Worm (Caenorhabditis elegans) whole organism, late embryonic: ENCODE results near the gene Y39D8A.1.
A peak's percentile ranks its signal among the peaks of the same experiment; 100 is the strongest.

ENCODE experiments used
- F13H6.1 ChIP-seq: sonication (generic microtip); optimal IDR thresholded peaks from 2 replicates; lab custom pipeline; 2016; ENCODE audit warnings: missing genetic modification characterization, missing compliant biosample characterization
- Y22D7AL.16 ChIP-seq: sonication (generic microtip); optimal IDR thresholded peaks from 2 replicates; lab custom pipeline; 2016; ENCODE audit warnings: missing genetic modification characterization, missing compliant biosample characterization
- ceh-2 ChIP-seq: sonication (generic microtip); optimal IDR thresholded peaks from 2 replicates; lab custom pipeline; 2016; ENCODE audit warnings: missing genotype, missing genetic modification characterization, missing compliant biosample characterization
- ceh-22 ChIP-seq: sonication (generic microtip); optimal IDR thresholded peaks from 2 replicates; lab custom pipeline; 2017; ENCODE audit warnings: missing biosample characterization, missing genetic modification characterization
- ceh-30 ChIP-seq: fragments of 150-350 bp; optimal IDR thresholded peaks from 2 replicates; lab custom pipeline; 2014; ENCODE audit warnings: missing biosample characterization, missing genetic modification characterization
- ceh-31 ChIP-seq: sonication (generic microtip); optimal IDR thresholded peaks from 2 replicates; lab custom pipeline; 2016; ENCODE audit warnings: missing genetic modification characterization, missing compliant biosample characterization
- ceh-34 ChIP-seq: sonication (generic microtip); optimal IDR thresholded peaks from 2 replicates; lab custom pipeline; 2016; ENCODE audit warnings: mild to moderate bottlenecking, missing genetic modification characterization, missing compliant biosample characterization
- ceh-45 ChIP-seq: fragments of 200-800 bp; sonication (Bioruptor generic); IDR thresholded peaks from 2 replicates; pipeline ENCODE4 v1.3.6; 2022; ENCODE audit warnings: missing genetic modification reagents, missing genetic modification characterization, missing compliant biosample characterization
- ceh-48 ChIP-seq: sonication (generic microtip); optimal IDR thresholded peaks from 2 replicates; lab custom pipeline; 2016; ENCODE audit warnings: missing genetic modification characterization, inconsistent platforms, missing compliant biosample characterization
- ceh-6 ChIP-seq: fragments of 200-800 bp; sonication (Bioruptor generic); optimal IDR thresholded peaks from 2 replicates; lab custom pipeline; 2018; ENCODE audit warnings: mild to moderate bottlenecking, missing genetic modification characterization, missing compliant biosample characterization
- che-1 ChIP-seq: sonication (generic microtip); optimal IDR thresholded peaks from 2 replicates; lab custom pipeline; 2016; ENCODE audit warnings: mild to moderate bottlenecking, missing genetic modification characterization, missing compliant biosample characterization
- elt-2 ChIP-seq: sonication (generic microtip); optimal IDR thresholded peaks from 2 replicates; lab custom pipeline; 2016; ENCODE audit warnings: missing genetic modification reagents, missing genetic modification characterization, missing compliant biosample characterization
- ets-4 ChIP-seq: sonication (generic microtip); optimal IDR thresholded peaks from 2 replicates; lab custom pipeline; 2016; ENCODE audit warnings: missing genetic modification characterization, missing compliant biosample characterization
- fax-1 ChIP-seq: sonication (generic microtip); optimal IDR thresholded peaks from 2 replicates; lab custom pipeline; 2016; ENCODE audit warnings: missing genotype, missing genetic modification characterization, missing compliant biosample characterization
- fkh-10 ChIP-seq: fragments of 150-350 bp; optimal IDR thresholded peaks from 2 replicates; lab custom pipeline; 2014; ENCODE audit warnings: missing biosample characterization, missing genetic modification reagents, missing genetic modification characterization
- fkh-6 ChIP-seq: sonication (generic microtip); optimal IDR thresholded peaks from 2 replicates; lab custom pipeline; 2016; ENCODE audit warnings: missing genetic modification characterization, missing compliant biosample characterization
- hlh-13 ChIP-seq: fragments of 200-800 bp; sonication (Bioruptor generic); optimal IDR thresholded peaks from 2 replicates; lab custom pipeline; 2018; ENCODE audit warnings: mild to moderate bottlenecking, missing genetic modification characterization, missing compliant biosample characterization
- lim-6 ChIP-seq: sonication (generic microtip); optimal IDR thresholded peaks from 2 replicates; lab custom pipeline; 2016; ENCODE audit warnings: missing genetic modification characterization, missing compliant biosample characterization
- madf-2 ChIP-seq: sonication (generic microtip); optimal IDR thresholded peaks from 2 replicates; lab custom pipeline; 2017; ENCODE audit warnings: missing genetic modification characterization, missing compliant biosample characterization
- nfya-1 ChIP-seq: sonication (generic microtip); optimal IDR thresholded peaks from 2 replicates; lab custom pipeline; 2017; ENCODE audit warnings: missing genetic modification characterization, mild to moderate bottlenecking, missing compliant biosample characterization, antibody characterized with exemption, moderate library complexity
- nhr-11 ChIP-seq: fragments of 150-350 bp; optimal IDR thresholded peaks from 2 replicates; lab custom pipeline; 2014; ENCODE audit warnings: missing biosample characterization, missing genetic modification characterization
- nhr-232 ChIP-seq: sonication (generic microtip); optimal IDR thresholded peaks from 2 replicates; lab custom pipeline; 2016; ENCODE audit warnings: missing genetic modification characterization, missing compliant biosample characterization
- pag-3 ChIP-seq: sonication (generic microtip); optimal IDR thresholded peaks from 2 replicates; lab custom pipeline; 2016; ENCODE audit warnings: missing compliant biosample characterization, missing genetic modification characterization, borderline replicate concordance
- pat-9 ChIP-seq: fragments of 200-800 bp; sonication (Bioruptor generic); optimal IDR thresholded peaks from 2 replicates; lab custom pipeline; 2018; ENCODE audit warnings: mild to moderate bottlenecking, missing genetic modification characterization, moderate library complexity, missing compliant biosample characterization
- pax-1 ChIP-seq: fragments of 150-350 bp; optimal IDR thresholded peaks from 2 replicates; lab custom pipeline; 2014; ENCODE audit warnings: missing biosample characterization, missing genetic modification characterization
- pqm-1 ChIP-seq: sonication (generic microtip); optimal IDR thresholded peaks from 2 replicates; lab custom pipeline; 2016; ENCODE audit warnings: missing genetic modification characterization, missing compliant biosample characterization
- pros-1 ChIP-seq: fragments of 150-350 bp; optimal IDR thresholded peaks from 2 replicates; lab custom pipeline; 2014; ENCODE audit warnings: missing biosample characterization, missing genetic modification reagents, missing genetic modification characterization
- rnt-1 ChIP-seq: sonication (generic microtip); optimal IDR thresholded peaks from 2 replicates; lab custom pipeline; 2016; ENCODE audit warnings: missing genetic modification characterization, missing compliant biosample characterization
- syd-9 ChIP-seq: sonication (generic microtip); optimal IDR thresholded peaks from 2 replicates; lab custom pipeline; 2016; ENCODE audit warnings: mild to moderate bottlenecking, missing genetic modification characterization, moderate library complexity, missing compliant biosample characterization
- tbx-2 ChIP-seq: sonication (generic microtip); optimal IDR thresholded peaks from 2 replicates; lab custom pipeline; 2016; ENCODE audit warnings: missing genetic modification characterization, missing compliant biosample characterization
- ttx-3 ChIP-seq: sonication (generic microtip); optimal IDR thresholded peaks from 2 replicates; lab custom pipeline; 2016; ENCODE audit warnings: missing genetic modification reagents, missing genetic modification characterization, missing compliant biosample characterization
- unc-42 ChIP-seq: sonication (generic microtip); optimal IDR thresholded peaks from 2 replicates; lab custom pipeline; 2016; ENCODE audit warnings: missing genotype, missing genetic modification characterization, missing compliant biosample characterization

The Y39D8A.1 gene

DNA sequence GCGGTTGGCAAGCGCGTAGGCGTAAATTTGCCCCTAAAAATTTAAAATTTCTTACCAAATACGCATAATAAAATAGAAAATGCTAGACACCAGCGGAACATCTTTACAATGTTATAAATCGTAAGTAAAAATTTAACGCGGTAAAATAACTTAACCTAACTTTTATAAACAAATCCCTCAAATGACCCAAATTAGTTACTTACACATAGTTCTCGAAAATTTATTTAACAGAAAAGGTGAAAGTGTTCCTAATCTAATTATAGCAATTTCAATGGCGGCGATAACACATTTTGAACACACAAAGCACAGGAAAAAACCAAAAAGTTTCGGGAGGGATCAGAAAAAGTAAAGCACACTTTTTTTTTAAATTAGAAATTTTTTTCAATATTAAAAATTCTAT lies 38.3 kb upstream of the Y39D8A.1 start, which contains the start of gene mltn-8:
TSS of gene mltn-8 (minus strand) at position 101 of the 400 bp plus-strand sequence.
- TF ChIP-seq pqm-1 (tag; lab: Kevin White, UChicago) (no peak), ceh-31 (tag; lab: Kevin White, UChicago) (no peak), nhr-11 (tag; lab: Kevin White, UChicago) (no peak)

DNA sequence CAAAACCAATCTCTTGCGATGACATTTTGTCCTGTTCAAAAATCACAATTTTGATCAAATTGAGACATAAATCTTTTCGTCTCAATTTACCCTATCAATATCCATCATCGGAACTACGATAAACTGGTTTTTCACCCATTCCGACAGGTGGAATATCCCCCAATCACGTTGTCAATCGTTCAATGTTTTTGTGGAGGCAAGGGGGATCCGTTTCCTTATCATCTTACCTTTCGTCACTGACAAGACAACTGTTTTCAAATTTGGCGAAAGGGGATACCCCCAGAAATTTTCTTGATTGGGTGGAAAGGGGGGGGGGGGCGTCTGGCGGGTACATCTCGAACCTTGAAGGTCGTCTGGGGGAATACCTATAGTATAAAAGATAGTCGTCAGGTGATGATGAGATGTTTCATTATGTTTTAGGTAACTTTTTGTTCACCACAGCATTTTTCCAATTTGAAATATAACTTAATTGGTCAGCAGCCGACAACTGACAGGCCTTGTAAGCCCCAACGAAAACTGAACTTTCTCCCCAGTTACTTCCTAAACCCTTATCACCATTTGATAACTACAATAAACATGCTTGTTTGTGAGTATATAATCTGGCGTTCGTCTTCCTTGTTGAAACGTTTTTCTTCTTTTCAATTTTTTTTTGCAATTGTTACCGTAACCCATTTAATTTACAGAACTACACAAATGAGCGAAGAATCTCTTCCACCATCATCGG lies 37.1 kb upstream of the Y39D8A.1 start, which contains the start of gene ZK6.8:
TSS of gene ZK6.8 (plus strand) at position 682 of the 724 bp plus-strand sequence.
- TF ChIP-seq hlh-13 (no peak), ceh-48 (tag; lab: Kevin White, UChicago) (no peak), pat-9 (no peak), fax-1 (tag; lab: Kevin White, UChicago) (no peak), pros-1 (tag; lab: Kevin White, UChicago) (no peak), ttx-3 (no peak), nhr-11 (tag; lab: Kevin White, UChicago) (no peak), ceh-6 (GFP tag; lab: Kevin White, UChicago) (no peak), lim-6 (tag; lab: Kevin White, UChicago) (no peak), elt-2 (tag; lab: Kevin White, UChicago) (no peak), madf-2 (no peak), pqm-1 (tag; lab: Kevin White, UChicago) (no peak), rnt-1 (tag; lab: Kevin White, UChicago) (no peak), F13H6.1 (tag; lab: Kevin White, UChicago) (no peak), nhr-232 (tag; lab: Kevin White, UChicago) (no peak), ceh-30 (tag; lab: Kevin White, UChicago) (no peak), ceh-45 (GFP tag; lab: Robert Waterston, UW) (no peak), pag-3 (tag; lab: Kevin White, UChicago) (no peak), fkh-10 (GFP tag; lab: Kevin White, UChicago) (no peak)

DNA sequence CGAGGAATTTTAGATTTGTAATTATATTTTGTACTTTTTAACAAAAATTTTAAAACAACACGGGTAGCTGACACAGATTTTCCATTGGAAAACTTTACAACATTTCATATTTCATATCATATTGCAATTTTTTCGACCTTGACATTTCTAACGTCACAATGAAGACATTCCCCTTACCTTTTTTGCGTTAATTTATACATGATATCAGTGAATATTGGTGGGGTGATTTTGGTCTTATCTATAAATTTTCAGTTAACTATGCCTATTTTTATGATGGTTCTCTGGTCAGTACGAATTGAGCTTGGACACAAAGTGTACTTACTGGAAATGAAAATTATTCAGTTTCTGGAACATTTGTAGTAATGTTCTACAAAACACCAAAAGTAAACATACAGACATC lies 34.0 kb upstream of the Y39D8A.1 start:
- TF ChIP-seq ceh-6 (GFP tag; lab: Kevin White, UChicago) (no peak), che-1 (tag; lab: Kevin White, UChicago) (no peak), syd-9 (tag; lab: Kevin White, UChicago) (no peak), pqm-1 (tag; lab: Kevin White, UChicago) (no peak), fax-1 (tag; lab: Kevin White, UChicago) (no peak), nhr-11 (tag; lab: Kevin White, UChicago) (no peak), ceh-2 (tag; lab: Kevin White, UChicago) (no peak), ceh-34 (tag; lab: Kevin White, UChicago) (no peak), nfya-1 (tag; lab: Kevin White, UChicago) (no peak), pros-1 (tag; lab: Kevin White, UChicago) (no peak), pag-3 (tag; lab: Kevin White, UChicago) (no peak), unc-42 (tag; lab: Kevin White, UChicago) (no peak), fkh-6 (tag; lab: Kevin White, UChicago) (no peak), F13H6.1 (tag; lab: Kevin White, UChicago) (no peak), ets-4 (tag; lab: Kevin White, UChicago) (no peak)
- TF ChIP-seq, all 69 proteins: peak for 0

DNA sequence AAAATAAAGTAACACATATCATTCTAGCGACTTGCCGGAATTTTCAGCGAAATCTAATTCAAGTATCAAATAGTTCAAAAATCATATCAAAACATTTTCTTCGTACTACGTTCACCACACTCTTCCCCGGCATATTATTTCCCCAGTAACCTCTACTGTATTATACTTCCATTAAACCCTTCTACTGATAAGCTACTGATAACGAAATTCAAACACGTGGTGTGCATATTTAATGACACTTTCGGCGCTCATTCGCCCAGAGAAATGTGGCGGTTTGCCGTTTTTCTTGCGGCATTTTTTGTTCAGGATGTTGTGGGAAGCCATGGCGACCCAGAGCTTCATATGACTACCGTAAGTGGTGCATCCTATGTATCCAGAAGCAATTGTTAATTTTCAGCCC lies 33.0 kb upstream of the Y39D8A.1 start, which contains the start of gene lipl-5:
TSS of gene lipl-5 (plus strand) at position 259 of the 400 bp plus-strand sequence.
- no peak for TF ChIP-seq pqm-1 (tag; lab: Kevin White, UChicago)
- TF ChIP-seq elt-2 (tag; lab: Kevin White, UChicago): peak; percentile 59
- TF ChIP-seq ceh-22 (tag; lab: Kevin White, UChicago): no peak
- TF ChIP-seq, all 69 proteins: peak for 1

DNA sequence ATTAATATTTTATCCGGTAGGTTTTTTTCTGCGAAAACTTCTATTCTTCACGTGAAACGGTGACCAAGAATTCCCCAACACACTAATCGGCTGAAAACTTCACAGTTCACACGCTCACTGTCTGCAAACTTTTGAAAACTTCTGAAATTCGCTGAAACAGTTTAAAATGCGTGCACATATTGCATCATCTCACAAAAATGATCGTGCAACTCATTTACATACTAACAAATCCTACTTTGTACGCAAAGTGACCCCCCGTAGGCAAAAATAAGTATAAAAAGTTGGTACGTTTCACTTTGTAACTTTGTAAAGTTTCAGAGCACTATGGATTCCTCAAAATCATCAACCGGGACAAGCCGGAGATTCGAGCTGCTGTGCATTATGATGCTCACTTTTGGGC lies 30.1 kb upstream of the Y39D8A.1 start, which contains the start of gene ZK6.6:
TSS of gene ZK6.6 (plus strand) at position 301 of the 400 bp plus-strand sequence.
- TF ChIP-seq ceh-6 (GFP tag; lab: Kevin White, UChicago): no peak
- TF ChIP-seq ceh-31 (tag; lab: Kevin White, UChicago): no peak
- no peak for TF ChIP-seq ets-4 (tag; lab: Kevin White, UChicago)
- no peak for TF ChIP-seq tbx-2
- TF ChIP-seq Y22D7AL.16 (tag; lab: Kevin White, UChicago): no peak
- no peak for TF ChIP-seq unc-42 (tag; lab: Kevin White, UChicago)
- TF ChIP-seq ceh-45 (GFP tag; lab: Robert Waterston, UW): no peak
- TF ChIP-seq pax-1 (tag; lab: Kevin White, UChicago): no peak
- no peak for TF ChIP-seq pat-9
- TF ChIP-seq, all 69 proteins: peak for 0
